Fruit fly (Drosophila melanogaster) whole organism, wandering third instar larva: ENCODE measurements around the gene msl-1.

ENCODE experiments used
- Abd-B ChIP-seq: fragments of >200 bp; optimal IDR thresholded peaks from 2 replicates; lab custom pipeline; 2017; ENCODE audit warnings: missing biosample characterization, missing genetic modification characterization
- CG9705 ChIP-seq: fragments of 200-800 bp; sonication (Bioruptor generic); optimal IDR thresholded peaks from 2 replicates; lab custom pipeline; 2018; ENCODE audit warnings: missing biosample characterization, mild to moderate bottlenecking, missing genetic modification characterization
- CrebA ChIP-seq: fragments of 200-800 bp; sonication (Bioruptor generic); optimal IDR thresholded peaks from 2 replicates; lab custom pipeline; 2016; ENCODE audit warnings: missing biosample characterization, mild to moderate bottlenecking, missing genetic modification characterization, borderline replicate concordance
- Dif ChIP-seq: fragments of 200-275, 200-300 bp; sonication (Bioruptor generic); optimal IDR thresholded peaks from 2 replicates; lab custom pipeline; 2018; ENCODE audit warnings: missing biosample characterization, missing genetic modification characterization; ENCODE audit not compliant: partially characterized antibody
- GATAd ChIP-seq: sonication (Bioruptor generic); optimal IDR thresholded peaks from 2 replicates; lab custom pipeline; 2016; ENCODE audit warnings: missing biosample characterization, missing genetic modification characterization
- HLH106 ChIP-seq: fragments of 200-800 bp; optimal IDR thresholded peaks from 3 replicates; lab custom pipeline; 2019; ENCODE audit warnings: missing biosample characterization, mild to moderate bottlenecking, missing genetic modification characterization, moderate library complexity
- Hnf4 ChIP-seq: fragments of 200-800 bp; sonication (Bioruptor generic); optimal IDR thresholded peaks from 2 replicates; lab custom pipeline; 2016; ENCODE audit warnings: missing biosample characterization, mild to moderate bottlenecking, missing genetic modification characterization
- Hr78 ChIP-seq: fragments of >200 bp; optimal IDR thresholded peaks from 2 replicates; lab custom pipeline; 2017; ENCODE audit warnings: missing biosample characterization, missing genetic modification characterization
- Hr83 ChIP-seq: fragments of 200-300 bp; sonication (Bioruptor generic); optimal IDR thresholded peaks from 2 replicates; lab custom pipeline; 2016; ENCODE audit warnings: missing biosample characterization, mild to moderate bottlenecking, missing genetic modification characterization, moderate library complexity; ENCODE audit not compliant: poor library complexity, severe bottlenecking
- Jra ChIP-seq: sonication (Bioruptor generic); optimal IDR thresholded peaks from 2 replicates; lab custom pipeline; 2016; ENCODE audit warnings: missing biosample characterization, missing genetic modification characterization
- Mio ChIP-seq: sonication (Bioruptor generic); optimal IDR thresholded peaks from 2 replicates; lab custom pipeline; 2016; ENCODE audit warnings: missing biosample characterization, missing genetic modification characterization
- Myc ChIP-seq: fragments of >200 bp; optimal IDR thresholded peaks from 2 replicates; lab custom pipeline; 2017
- OdsH ChIP-seq: fragments of 200-800 bp; sonication (Bioruptor generic); optimal IDR thresholded peaks from 2 replicates; lab custom pipeline; 2016; ENCODE audit warnings: missing biosample characterization, mild to moderate bottlenecking, missing genetic modification characterization
- Rel ChIP-seq, 2 experiments: fragments of 200-800 bp; sonication (Bioruptor generic) in 1 of 2; optimal IDR thresholded peaks; 2 replicates in 1 of 2; 3 replicates in 1 of 2; lab custom pipeline; 2016 to 2019; ENCODE audit warnings: mild to moderate bottlenecking in 2 of 2, missing biosample characterization in 2 of 2, missing genetic modification characterization in 2 of 2, moderate library complexity in 1 of 2
- Sp1 ChIP-seq: fragments of 200-800 bp; sonication (Bioruptor generic); optimal IDR thresholded peaks from 3 replicates; lab custom pipeline; 2019; ENCODE audit warnings: missing biosample characterization, mild to moderate bottlenecking, missing genetic modification characterization, moderate library complexity
- Vsx2 ChIP-seq: fragments of 200-300, 225-300 bp; sonication (Bioruptor generic); optimal IDR thresholded peaks from 2 replicates; lab custom pipeline; 2018; ENCODE audit warnings: missing biosample characterization, missing genetic modification characterization; ENCODE audit not compliant: partially characterized antibody
- br ChIP-seq: fragments of 200-800 bp; sonication (Bioruptor generic); optimal IDR thresholded peaks from 2 replicates; lab custom pipeline; 2016; ENCODE audit warnings: missing biosample characterization, missing genetic modification characterization
- brk ChIP-seq: fragments of 200-800 bp; sonication (Bioruptor generic); optimal IDR thresholded peaks from 2 replicates; lab custom pipeline; 2016; ENCODE audit warnings: missing biosample characterization, mild to moderate bottlenecking, missing genetic modification characterization
- dl ChIP-seq, 2 experiments: fragments of 175-275, 200-275 bp in 1 of 2; fragments of 200-275 bp in 1 of 2; sonication (Bioruptor generic); optimal IDR thresholded peaks; lab custom pipeline; 2018; ENCODE audit warnings: mild to moderate bottlenecking in 2 of 2, missing biosample characterization in 2 of 2, missing genetic modification characterization in 2 of 2, moderate library complexity in 2 of 2; ENCODE audit not compliant: partially characterized antibody in 2 of 2, insufficient read depth in 1 of 2
- dmrt93B ChIP-seq: fragments of 200-800 bp; sonication (Bioruptor generic); optimal IDR thresholded peaks from 2 replicates; lab custom pipeline; 2018; ENCODE audit warnings: missing biosample characterization, mild to moderate bottlenecking, missing genetic modification characterization
- dsf ChIP-seq: sonication (Bioruptor generic); optimal IDR thresholded peaks from 2 replicates; lab custom pipeline; 2016; ENCODE audit warnings: missing biosample characterization, missing genetic modification characterization, borderline replicate concordance
- ey ChIP-seq: fragments of 200-800 bp; sonication (Bioruptor generic); optimal IDR thresholded peaks from 2 replicates; lab custom pipeline; 2016; ENCODE audit warnings: missing biosample characterization, missing genetic modification characterization
- foxo ChIP-seq, 2 experiments: fragments of 200-800 bp; sonication (Bioruptor generic); optimal IDR thresholded peaks; 2 replicates in 1 of 2; 3 replicates in 1 of 2; lab custom pipeline; 2016 to 2017; ENCODE audit warnings: missing biosample characterization in 2 of 2, missing genetic modification characterization in 2 of 2
- fru ChIP-seq: fragments of 200-800 bp; sonication (Bioruptor generic); optimal IDR thresholded peaks from 3 replicates; lab custom pipeline; 2016; ENCODE audit warnings: missing biosample characterization, mild to moderate bottlenecking, missing genetic modification characterization
- h ChIP-seq: fragments of 200-800 bp; sonication (Bioruptor generic); optimal IDR thresholded peaks from 3 replicates; lab custom pipeline; 2016; ENCODE audit warnings: missing biosample characterization, mild to moderate bottlenecking, missing genetic modification characterization
- lola ChIP-seq: fragments of >200 bp; optimal IDR thresholded peaks from 2 replicates; lab custom pipeline; 2017; ENCODE audit warnings: missing biosample characterization, missing genetic modification characterization
- pan ChIP-seq: fragments of >200 bp; optimal IDR thresholded peaks from 2 replicates; lab custom pipeline; 2017
- psq ChIP-seq: fragments of 200-800 bp; sonication (Bioruptor generic); optimal IDR thresholded peaks from 3 replicates; lab custom pipeline; 2017; ENCODE audit warnings: missing biosample characterization, mild to moderate bottlenecking, missing genetic modification characterization, moderate library complexity
- rgr ChIP-seq: fragments of 200-800 bp; sonication (Bioruptor generic); optimal IDR thresholded peaks from 3 replicates; lab custom pipeline; 2016; ENCODE audit warnings: missing biosample characterization, mild to moderate bottlenecking, missing genetic modification characterization
- sage ChIP-seq: fragments of 200-800 bp; sonication (Bioruptor generic); optimal IDR thresholded peaks from 2 replicates; lab custom pipeline; 2016; ENCODE audit warnings: missing biosample characterization, mild to moderate bottlenecking, missing genetic modification characterization
- sv ChIP-seq: fragments of 200-800 bp; sonication (Bioruptor generic); optimal IDR thresholded peaks from 3 replicates; lab custom pipeline; 2016; ENCODE audit warnings: missing biosample characterization, missing genetic modification characterization
- tai ChIP-seq: sonication (Bioruptor generic); optimal IDR thresholded peaks from 2 replicates; lab custom pipeline; 2016; ENCODE audit warnings: missing biosample characterization, missing genetic modification characterization
- usp ChIP-seq: fragments of >200 bp; optimal IDR thresholded peaks from 2 replicates; lab custom pipeline; 2017; ENCODE audit warnings: missing biosample characterization, missing genetic modification characterization
- woc ChIP-seq: sonication (Bioruptor generic); optimal IDR thresholded peaks from 2 replicates; lab custom pipeline; 2016; ENCODE audit warnings: missing biosample characterization, mild to moderate bottlenecking, missing genetic modification characterization

msl-1 gene

dm6 chr2L:18689376-18689775, 776 bp upstream of the msl-1 start, which contains the start of gene CG10336:
TSS of gene CG10336 (plus strand) at chr2L:18689528.
- no peak for TF ChIP-seq Rel (GFP tag; optimal IDR thresholded peaks at IDR 0.05; lab: Kevin White, UChicago)
- peak; percentile 19 for TF ChIP-seq Rel (tag; optimal IDR thresholded peaks at IDR 0.05; lab: Kevin White, UChicago)
- TF ChIP-seq Myc (lab: Kevin White, UChicago) = no peak

dm6 chr2L:18687827-18688226, 773 bp downstream of the msl-1 start:
- no peak for TF ChIP-seq dsf (GFP tag; lab: Kevin White, UChicago)
- TF ChIP-seq usp (GFP tag; lab: Kevin White, UChicago) = no peak
- TF ChIP-seq lola (GFP tag; lab: Kevin White, UChicago) = no peak
- TF ChIP-seq dl (GFP tag; optimal IDR thresholded peaks at IDR 0.05; lab: Kevin White, UChicago; ENCODE audit: insufficient read depth in 1 of 2, partially characterized antibody in 2 of 2) = no peak
- TF ChIP-seq tai (GFP tag; lab: Kevin White, UChicago) = no peak
- no peak for TF ChIP-seq Mio
- no peak for TF ChIP-seq Abd-B (GFP tag; lab: Kevin White, UChicago)
- TF ChIP-seq sv = no peak
- no peak for TF ChIP-seq Hr83 (GFP tag; lab: Kevin White, UChicago)
- TF ChIP-seq CrebA (GFP tag; lab: Kevin White, UChicago) = no peak
- TF ChIP-seq fru = no peak
- no peak for TF ChIP-seq woc (GFP tag; lab: Kevin White, UChicago)

- TF ChIP-seq Myc (lab: Kevin White, UChicago) (peak; percentile 14), rgr (no peak), Rel (GFP tag; optimal IDR thresholded peaks at IDR 0.05; lab: Kevin White, UChicago) (no peak), Rel (tag; optimal IDR thresholded peaks at IDR 0.05; lab: Kevin White, UChicago) (peak; percentile 7)
- TF ChIP-seq, all 38 proteins: peak for 2
These were observed 6.7 kb downstream of the msl-1 start, which contains the start of gene tos for dm6 chr2L:18681903-18682302. TSS of gene tos (minus strand) at chr2L:18682075.

dm6 chr2L:18677910-18678639, 10.5 kb downstream of the msl-1 start:
- TF ChIP-seq woc (GFP tag; lab: Kevin White, UChicago) (peak; percentile 77), Mio (no peak), fru (peak; percentile 56), dmrt93B (GFP tag; lab: Kevin White, UChicago) (peak; percentile 65), dl (GFP tag; optimal IDR thresholded peaks at IDR 0.05; lab: Kevin White, UChicago; ENCODE audit: insufficient read depth in 1 of 2, partially characterized antibody in 2 of 2) (no peak), br (GFP tag; lab: Kevin White, UChicago) (peak; percentile 55), lola (GFP tag; lab: Kevin White, UChicago) (no peak), sv (peak; percentile 18), GATAd (GFP tag; lab: Kevin White, UChicago) (no peak), Dif (GFP tag; lab: Kevin White, UChicago) (no peak), Hnf4 (GFP tag; lab: Kevin White, UChicago) (peak; percentile 52), CG9705 (GFP tag; lab: Kevin White, UChicago) (peak; percentile 44), psq (GFP tag; lab: Kevin White, UChicago) (peak; percentile 61), tai (GFP tag; lab: Kevin White, UChicago) (no peak), foxo (GFP tag; optimal IDR thresholded peaks at IDR 0.05; lab: Kevin White, UChicago) (peak in 1 of 2 experiments; percentile 54), Sp1 (peak; percentile 70), h (GFP tag; lab: Kevin White, UChicago) (no peak), HLH106 (tag; lab: Kevin White, UChicago) (peak; percentile 77), CrebA (GFP tag; lab: Kevin White, UChicago) (no peak), Vsx2 (GFP tag; lab: Kevin White, UChicago) (peak; percentile 23), Rel (GFP tag; optimal IDR thresholded peaks at IDR 0.05; lab: Kevin White, UChicago) (no peak), Rel (tag; optimal IDR thresholded peaks at IDR 0.05; lab: Kevin White, UChicago) (peak; percentile 51), Myc (lab: Kevin White, UChicago) (no peak), rgr (peak; percentile 68), OdsH (GFP tag; lab: Kevin White, UChicago) (peak; percentile 62), sage (GFP tag; lab: Kevin White, UChicago) (no peak), ey (GFP tag; lab: Kevin White, UChicago) (peak; percentile 64), Hr78 (no peak), Hr83 (GFP tag; lab: Kevin White, UChicago) (peak; percentile 67), brk (GFP tag; lab: Kevin White, UChicago) (no peak), dsf (GFP tag; lab: Kevin White, UChicago) (no peak), pan (lab: Kevin White, UChicago) (no peak), Jra (GFP tag; lab: Kevin White, UChicago) (peak; percentile 26)
